Worm (Caenorhabditis elegans): Measurements from ENCODE around the gene srh-1.

srh-1 gene

ce11 chrV:11514677-11515076 lies 29.0 kb downstream of the srh-1 start, which contains the start of gene C55A6.6:
Gene C55A6.6, minus strand, starts transcription at chrV:11514737.
- no peak for TF ChIP-seq unc-62 (GFP tag; optimal IDR thresholded peaks at IDR 0.05)

- TF ChIP-seq unc-62 (GFP tag; optimal IDR thresholded peaks at IDR 0.05), result no peak
Observed at ce11 chrV:11515145-11515544, 29.5 kb downstream of the srh-1 start.

ce11 chrV:11516141-11516591 lies 30.5 kb downstream of the srh-1 start, which contains the start of gene sdz-8:
Gene sdz-8, minus strand, starts transcription at chrV:11516191.
- no peak for TF ChIP-seq unc-62 (GFP tag; optimal IDR thresholded peaks at IDR 0.05)

- TF ChIP-seq unc-62 (GFP tag; optimal IDR thresholded peaks at IDR 0.05), result no peak
Observed at ce11 chrV:11517789-11518188, 32.1 kb downstream of the srh-1 start, which contains the start of gene C55A6.4. Gene C55A6.4, minus strand, starts transcription at chrV:11517889.

- TF ChIP-seq unc-62 (GFP tag; optimal IDR thresholded peaks at IDR 0.05), result no peak
Observed at ce11 chrV:11520215-11520614, 34.6 kb downstream of the srh-1 start, which contains the start of the genes C55A6.11 and C55A6.7. Gene C55A6.11, plus strand, starts transcription at chrV:11520515. Gene C55A6.7, minus strand, starts transcription at chrV:11520530.

ce11 chrV:11521448-11521847 lies 35.8 kb downstream of the srh-1 start, which contains the start of gene pafo-1:
Gene pafo-1, plus strand, starts transcription at chrV:11521703.
- TF ChIP-seq unc-62 (GFP tag; optimal IDR thresholded peaks at IDR 0.05), result no peak

ce11 chrV:11525338-11525737 lies 39.7 kb downstream of the srh-1 start:
- TF ChIP-seq unc-62 (GFP tag; optimal IDR thresholded peaks at IDR 0.05), result no peak

ce11 chrV:11526927-11527491 lies 41.4 kb downstream of the srh-1 start:
- no peak for TF ChIP-seq unc-62 (GFP tag; optimal IDR thresholded peaks at IDR 0.05)

ce11 chrV:11527531-11527930 lies 41.9 kb downstream of the srh-1 start, which contains the start of gene ccch-1:
Gene ccch-1, plus strand, starts transcription at chrV:11527831.
- TF ChIP-seq unc-62 (GFP tag; optimal IDR thresholded peaks at IDR 0.05), result no peak

- TF ChIP-seq unc-62 (GFP tag; optimal IDR thresholded peaks at IDR 0.05), result no peak
Observed at ce11 chrV:11528633-11529327, 43.1 kb downstream of the srh-1 start.

ce11 chrV:11529541-11529940 lies 43.9 kb downstream of the srh-1 start:
- TF ChIP-seq unc-62 (GFP tag; optimal IDR thresholded peaks at IDR 0.05), result no peak

ce11 chrV:11531100-11531499 lies 45.4 kb downstream of the srh-1 start:
- TF ChIP-seq unc-62 (GFP tag; optimal IDR thresholded peaks at IDR 0.05), result no peak

ce11 chrV:11531831-11532534 lies 46.3 kb downstream of the srh-1 start:
- no peak for TF ChIP-seq unc-62 (GFP tag; optimal IDR thresholded peaks at IDR 0.05)

ce11 chrV:11532535-11532853 lies 46.8 kb downstream of the srh-1 start:
- TF ChIP-seq unc-62 (GFP tag; optimal IDR thresholded peaks at IDR 0.05), result no peak

ce11 chrV:11532964-11533363 lies 47.3 kb downstream of the srh-1 start:
- TF ChIP-seq unc-62 (GFP tag; optimal IDR thresholded peaks at IDR 0.05), result no peak

- TF ChIP-seq unc-62 (GFP tag; optimal IDR thresholded peaks at IDR 0.05), result no peak
Observed at ce11 chrV:11533365-11533949, 47.8 kb downstream of the srh-1 start.

All from whole organism, dauer.